Fruit fly (Drosophila melanogaster) whole organism, adult: ENCODE results near the gene CG1271.

Experiments used
- CG11617 ChIP-seq: fragments of 200-800 bp; sonication (Bioruptor generic); optimal IDR thresholded peaks from 2 replicates; lab custom pipeline; 2017; ENCODE audit warnings: mild to moderate bottlenecking, missing biosample characterization, missing genetic modification reagents, missing genetic modification characterization
- CG12768 ChIP-seq: fragments of 200-800 bp; sonication (Bioruptor generic); optimal IDR thresholded peaks from 2 replicates; lab custom pipeline; 2017; ENCODE audit warnings: missing biosample characterization, missing genetic modification characterization, mild to moderate bottlenecking, moderate library complexity, missing genetic modification reagents
- CG14711 ChIP-seq: fragments of 200-800 bp; sonication (Bioruptor generic); optimal IDR thresholded peaks from 2 replicates; lab custom pipeline; 2018; ENCODE audit warnings: missing biosample characterization, mild to moderate bottlenecking, missing genetic modification characterization, moderate library complexity
- CG1620 ChIP-seq: fragments of 200-800 bp; sonication (Bioruptor generic); optimal IDR thresholded peaks from 2 replicates; lab custom pipeline; 2016; ENCODE audit warnings: missing biosample characterization, missing genetic modification characterization
- CG33017 ChIP-seq: fragments of 200-800 bp; sonication (Bioruptor generic); optimal IDR thresholded peaks from 2 replicates; lab custom pipeline; 2018; ENCODE audit warnings: missing biosample characterization, mild to moderate bottlenecking, missing genetic modification characterization, moderate library complexity
- CG5204 ChIP-seq: fragments of 200-800 bp; sonication (Bioruptor generic); optimal IDR thresholded peaks from 2 replicates; lab custom pipeline; 2016; ENCODE audit warnings: missing biosample characterization, missing genetic modification characterization
- CG7045 ChIP-seq: fragments of 200-800 bp; sonication (Bioruptor generic); optimal IDR thresholded peaks from 2 replicates; lab custom pipeline; 2017; ENCODE audit warnings: missing biosample characterization, mild to moderate bottlenecking, missing genetic modification characterization
- CG7101 ChIP-seq: fragments of 200-800 bp; sonication (Bioruptor generic); optimal IDR thresholded peaks from 2 replicates; lab custom pipeline; 2018; ENCODE audit warnings: missing biosample characterization, mild to moderate bottlenecking, missing genetic modification characterization, moderate library complexity
- Clk ChIP-seq: fragments of 200-800 bp; sonication (Bioruptor generic); optimal IDR thresholded peaks from 2 replicates; lab custom pipeline; 2017; ENCODE audit warnings: missing biosample characterization, missing genetic modification characterization
- Crg-1 ChIP-seq: fragments of 200-800 bp; sonication (Bioruptor generic); optimal IDR thresholded peaks from 2 replicates; lab custom pipeline; 2016; ENCODE audit warnings: missing biosample characterization, missing genetic modification characterization
- Hr96 ChIP-seq: fragments of 200-800 bp; sonication (Bioruptor generic); optimal IDR thresholded peaks from 2 replicates; lab custom pipeline; 2016; ENCODE audit warnings: missing biosample characterization, missing genetic modification characterization
- Mnt ChIP-seq: fragments of 200-800 bp; sonication (Bioruptor generic); optimal IDR thresholded peaks from 2 replicates; lab custom pipeline; 2016; ENCODE audit warnings: missing biosample characterization, mild to moderate bottlenecking, missing genetic modification characterization
- bab1 ChIP-seq: fragments of 200-800 bp; sonication (Bioruptor generic); optimal IDR thresholded peaks from 3 replicates; lab custom pipeline; 2019; ENCODE audit warnings: missing biosample characterization, mild to moderate bottlenecking, missing genetic modification characterization, moderate library complexity
- cic ChIP-seq: fragments of 200-800 bp; sonication (Bioruptor generic); optimal IDR thresholded peaks from 2 replicates; lab custom pipeline; 2017; ENCODE audit warnings: missing biosample characterization, mild to moderate bottlenecking, missing genetic modification characterization, moderate library complexity
- cnc ChIP-seq, 2 experiments: fragments of >200 bp; optimal IDR thresholded peaks; 2 replicates each; lab custom pipeline; 2017
- kay ChIP-seq: fragments of 200-800 bp; sonication (Bioruptor generic); peaks from one replicate; lab custom pipeline; 2016; ENCODE audit warnings: missing biosample characterization, missing genetic modification characterization, borderline replicate concordance
- ovo ChIP-seq: fragments of 200-800 bp; sonication (Bioruptor generic); optimal IDR thresholded peaks from 2 replicates; lab custom pipeline; 2016; ENCODE audit warnings: missing biosample characterization, missing genetic modification characterization
- pad ChIP-seq: fragments of 200-800 bp; sonication (Bioruptor generic); optimal IDR thresholded peaks from 3 replicates; lab custom pipeline; 2017; ENCODE audit warnings: missing biosample characterization, missing genetic modification characterization, mild to moderate bottlenecking, moderate library complexity, missing genetic modification reagents
- tj ChIP-seq: fragments of 200-800 bp; sonication (Bioruptor generic); optimal IDR thresholded peaks from 3 replicates; lab custom pipeline; 2017; ENCODE audit warnings: missing biosample characterization, mild to moderate bottlenecking, missing genetic modification characterization, moderate library complexity
- toe ChIP-seq: fragments of 200-800 bp; sonication (Bioruptor generic); optimal IDR thresholded peaks from 2 replicates; lab custom pipeline; 2016; ENCODE audit warnings: missing biosample characterization, missing genetic modification characterization

The CG1271 gene

DNA sequence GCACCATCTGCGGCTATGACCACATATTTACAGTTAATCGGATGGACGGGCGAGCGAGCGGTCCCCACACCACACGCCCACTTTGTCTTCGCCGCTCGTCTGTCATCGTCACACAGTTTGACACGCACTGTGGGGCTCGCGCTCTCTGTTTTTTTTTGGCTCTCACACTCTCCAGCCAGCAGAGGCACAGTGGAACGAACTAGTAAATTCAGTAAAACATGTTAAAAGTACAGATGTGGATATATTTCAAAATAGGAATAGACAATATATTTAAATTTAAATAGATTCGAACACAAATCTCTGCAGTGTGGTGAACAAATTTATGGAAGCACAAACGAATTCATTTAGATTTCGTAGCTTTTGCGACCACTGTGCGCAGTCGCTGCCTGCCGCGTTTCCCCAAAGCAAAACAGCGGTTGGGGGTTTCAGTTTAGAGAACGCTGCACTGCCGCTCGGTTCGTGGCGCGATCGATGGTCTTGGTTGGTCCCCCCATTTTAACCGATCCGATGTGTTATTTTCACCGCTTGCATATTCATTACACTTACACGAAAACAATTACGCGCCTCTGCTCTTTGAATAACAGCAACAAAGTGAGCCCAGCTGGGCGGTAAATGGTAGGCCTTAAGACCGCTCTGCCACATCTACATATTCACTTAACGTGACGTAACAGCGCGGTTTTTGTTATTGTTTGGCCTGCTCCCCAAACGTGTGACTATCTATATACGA lies 29.0 kb downstream of the CG1271 start:
- TF ChIP-seq Hr96 (GFP tag; lab: Kevin White, UChicago): peak; percentile 97
- peak; percentile 98 for TF ChIP-seq CG11617 (GFP tag; lab: Kevin White, UChicago)
- peak; percentile 98 for TF ChIP-seq bab1 (GFP tag; lab: Kevin White, UChicago)
- TF ChIP-seq CG33017 (tag; lab: Kevin White, UChicago): peak; percentile 98
- TF ChIP-seq pad (GFP tag; lab: Kevin White, UChicago): peak; percentile 85
- peak; percentile 97 for TF ChIP-seq Mnt (GFP tag; lab: Kevin White, UChicago)
- peak; percentile 97 for TF ChIP-seq toe (GFP tag; lab: Kevin White, UChicago)
- peak; percentile 97 for TF ChIP-seq CG7045 (GFP tag; lab: Kevin White, UChicago)
- peak; percentile 98 for TF ChIP-seq CG7101 (tag; lab: Kevin White, UChicago)
- TF ChIP-seq tj (GFP tag; lab: Kevin White, UChicago): peak; percentile 83
- TF ChIP-seq CG12768: peak; percentile 98
- TF ChIP-seq Crg-1 (GFP tag; lab: Kevin White, UChicago): peak; percentile 97
- TF ChIP-seq CG5204 (GFP tag; lab: Kevin White, UChicago): peak; percentile 97
- peak; percentile 94 for TF ChIP-seq CG14711 (tag; lab: Kevin White, UChicago)
- peak; percentile 93 for TF ChIP-seq ovo (GFP tag; lab: Kevin White, UChicago)
- TF ChIP-seq Clk: peak; percentile 96
- TF ChIP-seq kay (GFP tag; lab: Kevin White, UChicago): peak; percentile 99
- no peak for TF ChIP-seq cnc (optimal IDR thresholded peaks at IDR 0.05; lab: Kevin White, UChicago)
- TF ChIP-seq cic (GFP tag; lab: Kevin White, UChicago): peak; percentile 92
- peak; percentile 98 for TF ChIP-seq CG1620 (GFP tag; lab: Kevin White, UChicago)

DNA sequence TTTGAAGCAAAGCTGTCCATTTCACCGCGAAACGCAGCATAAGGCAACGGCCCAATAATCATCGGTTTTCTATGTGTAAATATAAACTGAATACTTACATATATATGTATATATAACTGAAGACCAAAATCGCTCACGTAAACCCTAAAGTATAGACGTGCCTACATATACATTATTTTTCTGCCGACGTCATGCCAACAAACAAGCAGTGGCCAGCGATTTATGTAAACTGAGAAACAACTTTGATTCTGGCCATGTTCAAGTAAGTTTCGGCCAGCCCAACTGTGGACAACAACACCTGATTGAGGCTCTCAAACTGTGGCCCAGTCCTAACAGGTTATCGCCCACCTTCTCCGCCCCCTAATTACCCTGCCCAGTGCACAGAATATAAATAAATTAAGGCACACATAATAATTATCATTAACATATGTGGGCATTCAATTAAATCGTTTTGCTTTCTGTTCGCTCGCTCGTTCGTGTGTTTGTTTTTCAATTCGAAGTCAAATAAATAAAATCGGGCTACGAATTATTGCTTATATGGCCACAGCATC lies 29.7 kb downstream of the CG1271 start:
- TF ChIP-seq CG7101 (tag; lab: Kevin White, UChicago): no peak
- TF ChIP-seq CG7045 (GFP tag; lab: Kevin White, UChicago): no peak
- no peak for TF ChIP-seq CG5204 (GFP tag; lab: Kevin White, UChicago)
- peak; percentile 55 to 61 for TF ChIP-seq cnc (optimal IDR thresholded peaks at IDR 0.05; lab: Kevin White, UChicago)
- no peak for TF ChIP-seq CG14711 (tag; lab: Kevin White, UChicago)
- no peak for TF ChIP-seq ovo (GFP tag; lab: Kevin White, UChicago)
- TF ChIP-seq kay (GFP tag; lab: Kevin White, UChicago): no peak
- peak; percentile 99 for TF ChIP-seq tj (GFP tag; lab: Kevin White, UChicago)
- no peak for TF ChIP-seq bab1 (GFP tag; lab: Kevin White, UChicago)
- TF ChIP-seq Mnt (GFP tag; lab: Kevin White, UChicago): no peak
- TF ChIP-seq CG12768: no peak

DNA sequence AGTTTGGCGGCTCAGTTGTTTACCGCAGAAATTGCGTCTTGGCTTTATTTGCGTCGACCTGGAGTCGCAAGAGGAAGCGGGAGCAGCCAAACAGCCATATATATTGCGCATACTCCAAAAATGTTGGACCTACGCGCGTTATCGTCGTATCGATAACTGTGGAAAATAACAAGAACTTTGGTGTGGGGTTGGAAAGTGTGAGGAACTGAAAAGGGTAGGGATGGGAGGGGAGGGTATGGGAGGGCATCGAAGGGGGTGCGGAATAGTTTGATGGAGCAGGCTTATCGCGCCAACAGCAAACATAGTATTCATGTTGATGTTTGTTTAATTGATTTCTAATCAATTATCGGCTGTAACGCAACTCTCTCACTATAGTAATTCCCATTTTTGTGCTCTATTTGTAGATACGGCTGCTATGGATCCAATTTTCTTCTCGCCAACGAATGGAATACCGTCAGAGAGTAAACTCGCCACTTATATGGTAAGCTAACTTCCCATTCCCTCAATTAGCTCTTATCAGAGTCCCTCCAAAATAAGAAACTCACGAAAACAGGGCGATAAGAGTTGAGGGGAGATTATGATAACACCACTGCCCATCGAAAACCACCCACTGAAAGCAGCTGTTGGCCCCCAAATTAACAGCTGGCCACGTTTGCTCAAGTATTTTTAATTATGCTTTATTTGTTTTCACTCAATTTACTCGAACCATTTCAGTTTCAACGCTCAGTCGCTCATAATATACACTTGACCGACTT lies 31.2 kb downstream of the CG1271 start:
- TF ChIP-seq CG5204 (GFP tag; lab: Kevin White, UChicago): no peak
- no peak for TF ChIP-seq bab1 (GFP tag; lab: Kevin White, UChicago)
- TF ChIP-seq CG7045 (GFP tag; lab: Kevin White, UChicago): no peak
- TF ChIP-seq cic (GFP tag; lab: Kevin White, UChicago): peak; percentile 82
- peak; percentile 71 for TF ChIP-seq kay (GFP tag; lab: Kevin White, UChicago)
- TF ChIP-seq Hr96 (GFP tag; lab: Kevin White, UChicago): no peak
- TF ChIP-seq toe (GFP tag; lab: Kevin White, UChicago): no peak
- TF ChIP-seq CG12768: peak; percentile 12
- no peak for TF ChIP-seq Clk
- no peak for TF ChIP-seq CG14711 (tag; lab: Kevin White, UChicago)
- TF ChIP-seq CG11617 (GFP tag; lab: Kevin White, UChicago): no peak
- TF ChIP-seq CG7101 (tag; lab: Kevin White, UChicago): peak; percentile 7

DNA sequence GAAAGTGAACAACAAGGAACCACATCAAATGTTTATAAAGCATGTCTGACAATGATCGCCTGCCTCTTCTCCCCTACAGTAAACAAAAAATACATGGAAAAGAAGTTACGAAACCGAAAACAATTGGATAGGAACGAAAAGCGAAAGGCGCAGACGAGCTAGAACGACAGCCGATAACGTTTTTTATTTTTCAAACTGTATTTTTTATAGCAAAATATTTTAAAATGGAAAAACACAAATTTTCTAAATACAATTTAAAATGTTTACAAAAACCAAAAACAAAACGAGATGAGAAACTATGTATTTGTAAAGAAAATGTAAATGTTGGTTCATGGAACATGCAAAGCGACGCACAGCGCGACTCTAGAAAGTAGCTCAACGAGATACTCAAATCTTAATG lies 36.7 kb downstream of the CG1271 start:
- TF ChIP-seq Crg-1 (GFP tag; lab: Kevin White, UChicago): no peak
- TF ChIP-seq kay (GFP tag; lab: Kevin White, UChicago): peak; percentile 87

DNA sequence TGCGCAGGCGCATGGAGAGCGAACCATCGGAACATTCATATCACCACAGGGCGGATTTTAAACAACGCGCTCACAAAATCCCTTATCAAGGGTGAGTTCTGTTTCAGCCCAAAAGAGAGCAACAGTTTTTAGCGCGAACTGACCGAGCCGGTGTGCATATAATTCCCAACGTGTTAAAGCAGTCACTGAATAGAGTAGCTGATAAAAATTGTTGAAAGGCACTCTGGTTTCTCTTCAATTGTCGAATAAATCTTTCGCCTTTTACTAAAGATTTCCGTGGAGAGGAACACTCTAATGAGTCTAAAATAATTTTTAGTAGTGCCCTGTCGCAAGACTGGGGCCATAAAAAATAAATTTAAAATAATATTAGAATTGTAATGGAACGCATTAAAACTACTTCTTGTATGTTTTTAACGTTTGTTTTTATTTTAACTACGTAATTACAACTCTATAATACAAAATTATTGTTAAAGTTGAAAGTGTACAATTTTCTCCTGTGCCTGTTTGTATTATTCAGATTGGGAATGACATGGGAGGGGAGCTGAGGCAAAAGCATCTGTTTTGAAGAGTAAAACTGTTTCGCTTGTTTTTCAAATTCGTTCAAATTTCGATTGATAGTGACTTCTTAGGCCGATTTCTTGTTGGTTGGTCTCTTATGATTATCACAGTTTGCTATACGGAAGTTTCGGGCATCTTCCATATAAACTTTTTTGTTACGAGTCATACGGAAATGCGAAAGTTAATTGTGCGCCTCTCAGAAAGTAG lies 38.4 kb downstream of the CG1271 start:
- TF ChIP-seq Clk (no peak), Mnt (GFP tag; lab: Kevin White, UChicago) (no peak), cic (GFP tag; lab: Kevin White, UChicago) (no peak), Hr96 (GFP tag; lab: Kevin White, UChicago) (no peak), CG33017 (tag; lab: Kevin White, UChicago) (no peak), cnc (optimal IDR thresholded peaks at IDR 0.05; lab: Kevin White, UChicago) (no peak), CG11617 (GFP tag; lab: Kevin White, UChicago) (no peak), CG1620 (GFP tag; lab: Kevin White, UChicago) (no peak), CG14711 (tag; lab: Kevin White, UChicago) (peak; percentile 21), CG7101 (tag; lab: Kevin White, UChicago) (peak; percentile 44), Crg-1 (GFP tag; lab: Kevin White, UChicago) (no peak), ovo (GFP tag; lab: Kevin White, UChicago) (no peak), CG7045 (GFP tag; lab: Kevin White, UChicago) (no peak), kay (GFP tag; lab: Kevin White, UChicago) (no peak), bab1 (GFP tag; lab: Kevin White, UChicago) (no peak), pad (GFP tag; lab: Kevin White, UChicago) (peak; percentile 25), tj (GFP tag; lab: Kevin White, UChicago) (no peak), toe (GFP tag; lab: Kevin White, UChicago) (no peak), CG12768 (no peak)
